Fruit fly (Drosophila melanogaster) whole organism, pupa: ENCODE measurements around the gene Takl1.
A peak's percentile ranks its signal among the peaks of the same experiment; 100 is the strongest.

ENCODE experiments used
- CG10348 ChIP-seq: fragments of 200-800 bp; sonication (Bioruptor generic); IDR thresholded peaks from 2 replicates; pipeline ENCODE4 v1.3.6; 2022; ENCODE audit warnings: missing biosample characterization, missing genetic modification characterization
- CG12605 ChIP-seq: fragments of 200-800 bp; sonication (Bioruptor generic); IDR thresholded peaks from 2 replicates; pipeline ENCODE4 v1.3.6; 2022; ENCODE audit warnings: missing biosample characterization, missing genetic modification characterization
- CG13204 ChIP-seq: fragments of 200-800 bp; sonication (Bioruptor generic); optimal IDR thresholded peaks from 2 replicates; lab custom pipeline; 2018; ENCODE audit warnings: missing biosample characterization, mild to moderate bottlenecking, missing genetic modification characterization, moderate library complexity
- CG14655 ChIP-seq: fragments of 200-800 bp; sonication (Bioruptor generic); optimal IDR thresholded peaks from 3 replicates; lab custom pipeline; 2017; ENCODE audit warnings: mild to moderate bottlenecking, missing biosample characterization, missing genetic modification reagents, missing genetic modification characterization
- CG15710 ChIP-seq: fragments of 200-800 bp; sonication (Bioruptor generic); optimal IDR thresholded peaks from 2 replicates; lab custom pipeline; 2018; ENCODE audit warnings: missing biosample characterization, mild to moderate bottlenecking, missing genetic modification characterization, moderate library complexity
- CG17806 ChIP-seq: fragments of 200-800 bp; sonication (Bioruptor generic); optimal IDR thresholded peaks from 2 replicates; lab custom pipeline; 2018; ENCODE audit warnings: missing biosample characterization, mild to moderate bottlenecking, missing genetic modification characterization, moderate library complexity
- CG32121 ChIP-seq: fragments of 200-800 bp; sonication (Bioruptor generic); IDR thresholded peaks from 2 replicates; pipeline ENCODE4 v1.3.6; 2022; ENCODE audit warnings: missing biosample characterization, missing genetic modification characterization
- CG34367 ChIP-seq: fragments of 200-800 bp; sonication (Bioruptor generic); optimal IDR thresholded peaks from 2 replicates; lab custom pipeline; 2018; ENCODE audit warnings: missing biosample characterization, mild to moderate bottlenecking, missing genetic modification characterization
- CG4496 ChIP-seq: fragments of 200-800 bp; sonication (Bioruptor generic); IDR thresholded peaks from 3 replicates; pipeline ENCODE4 v1.3.6; 2022; ENCODE audit warnings: missing biosample characterization, missing genetic modification characterization
- CG8159 ChIP-seq: fragments of 200-800 bp; sonication (Bioruptor generic); optimal IDR thresholded peaks from 3 replicates; lab custom pipeline; 2018; ENCODE audit warnings: missing biosample characterization, mild to moderate bottlenecking, missing genetic modification characterization, moderate library complexity
- CG8301 ChIP-seq: fragments of 200-800 bp; sonication (Bioruptor generic); optimal IDR thresholded peaks from 2 replicates; lab custom pipeline; 2018; ENCODE audit warnings: missing biosample characterization, mild to moderate bottlenecking, missing genetic modification characterization
- CG9948 ChIP-seq: fragments of 200-800 bp; sonication (Bioruptor generic); optimal IDR thresholded peaks from 2 replicates; lab custom pipeline; 2018; ENCODE audit warnings: missing biosample characterization, mild to moderate bottlenecking, missing genetic modification characterization, moderate library complexity
- D1 ChIP-seq: fragments of 200-800 bp; sonication (Bioruptor generic); optimal IDR thresholded peaks from 2 replicates; lab custom pipeline; 2018; ENCODE audit warnings: missing biosample characterization, mild to moderate bottlenecking, missing genetic modification characterization, moderate library complexity
- EcR ChIP-seq: fragments of 200-800 bp; sonication (Bioruptor generic); optimal IDR thresholded peaks from 3 replicates; lab custom pipeline; 2019; ENCODE audit warnings: missing biosample characterization, missing genetic modification characterization, mild to moderate bottlenecking, moderate library complexity, missing genetic modification reagents
- Ets98B ChIP-seq: fragments of 200-800 bp; sonication (Bioruptor generic); IDR thresholded peaks from 2 replicates; pipeline ENCODE4 v1.3.6; 2022; ENCODE audit warnings: missing biosample characterization, missing genetic modification characterization
- Pif1A ChIP-seq: fragments of 200-800 bp; sonication (Bioruptor generic); optimal IDR thresholded peaks from 3 replicates; lab custom pipeline; 2016; ENCODE audit warnings: missing biosample characterization, missing genetic modification characterization
- Pif1B ChIP-seq: fragments of 200-800 bp; sonication (Bioruptor generic); optimal IDR thresholded peaks from 3 replicates; lab custom pipeline; 2016; ENCODE audit warnings: missing biosample characterization, missing genetic modification characterization
- Snoo ChIP-seq: fragments of 200-800 bp; sonication (Bioruptor generic); optimal IDR thresholded peaks from 3 replicates; lab custom pipeline; 2017; ENCODE audit warnings: missing biosample characterization, mild to moderate bottlenecking, missing genetic modification characterization, inconsistent platforms
- fd96Ca ChIP-seq: fragments of 200-800 bp; sonication (Bioruptor generic); IDR thresholded peaks from 3 replicates; pipeline ENCODE4 v1.3.6; 2022; ENCODE audit warnings: missing biosample characterization, missing genetic modification characterization
- gl ChIP-seq: fragments of 200-800 bp; sonication (Bioruptor generic); optimal IDR thresholded peaks from 2 replicates; lab custom pipeline; 2018; ENCODE audit warnings: missing biosample characterization, mild to moderate bottlenecking, missing genetic modification characterization
- rn ChIP-seq: fragments of 200-800 bp; sonication (Bioruptor generic); IDR thresholded peaks from 2 replicates; pipeline ENCODE4 v1.3.6; 2022; ENCODE audit warnings: missing biosample characterization, missing genetic modification characterization

Takl1 gene

dm6 chr3R:20782655-20783105 lies 10.3 kb upstream of the Takl1 start:
- TF ChIP-seq Pif1B (GFP tag; lab: Kevin White, UChicago) (peak; percentile 60), CG9948 (no peak), EcR (GFP tag; lab: Kevin White, UChicago) (peak; percentile 18), D1 (tag; lab: Kevin White, UChicago) (no peak), Snoo (tag; lab: Kevin White, UChicago) (peak; percentile 31), CG17806 (tag; lab: Kevin White, UChicago) (no peak), CG4496 (GFP tag; lab: Robert Waterston, UW) (peak; percentile 86), CG10348 (GFP tag; lab: Robert Waterston, UW) (no peak), CG14655 (no peak), CG12605 (GFP tag; lab: Robert Waterston, UW) (peak; percentile 85), gl (tag; lab: Kevin White, UChicago) (no peak), Pif1A (GFP tag; lab: Kevin White, UChicago) (no peak), CG34367 (no peak), CG8159 (tag; lab: Kevin White, UChicago) (no peak), CG8301 (no peak), Ets98B (peak; percentile 96), rn (GFP tag; lab: Robert Waterston, UW) (no peak), fd96Ca (peak; percentile 95), CG13204 (GFP tag; lab: Kevin White, UChicago) (peak; percentile 82), CG32121 (peak; percentile 93), CG15710 (no peak)

DNA sequence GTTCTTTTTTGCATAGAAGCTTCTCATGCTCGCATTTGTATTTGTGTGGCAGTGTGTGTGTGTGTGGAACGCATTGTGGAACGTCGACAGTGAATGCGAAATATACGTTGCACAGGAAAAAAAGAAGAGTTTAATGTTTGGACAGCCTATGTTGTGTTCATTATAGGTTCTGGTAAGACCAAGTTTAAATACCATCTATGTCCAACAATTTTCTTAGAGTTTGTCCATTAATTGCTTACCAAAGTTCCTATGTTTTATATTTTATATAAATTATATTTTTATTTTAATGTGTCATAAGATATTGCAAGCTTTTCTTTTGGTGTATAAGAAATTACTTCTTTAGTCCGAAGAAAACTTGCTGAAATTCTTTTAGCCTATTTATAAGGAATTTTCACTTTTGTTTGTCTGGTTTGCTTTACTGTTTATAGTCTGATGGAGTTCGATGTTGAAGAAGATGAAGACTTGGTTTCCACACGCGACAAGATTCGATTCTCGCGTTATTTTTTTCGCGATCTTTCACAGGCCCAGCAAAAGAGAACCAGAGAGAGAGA lies 9.8 kb upstream of the Takl1 start:
- peak; percentile 8; the same call in 1 of the 2 replicates for TF ChIP-seq rn (GFP tag; lab: Robert Waterston, UW)
- peak; percentile 79 for TF ChIP-seq Pif1A (GFP tag; lab: Kevin White, UChicago)
- no peak for TF ChIP-seq CG10348 (GFP tag; lab: Robert Waterston, UW)
- peak; percentile 93 for TF ChIP-seq D1 (tag; lab: Kevin White, UChicago)
- TF ChIP-seq CG32121: peak; percentile 65
- peak; percentile 79 for TF ChIP-seq Snoo (tag; lab: Kevin White, UChicago)
- peak; percentile 61 for TF ChIP-seq CG12605 (GFP tag; lab: Robert Waterston, UW)
- peak; percentile 30; the same call in 1 of the 2 replicates for TF ChIP-seq Ets98B
- peak; percentile 88 for TF ChIP-seq CG34367
- peak; percentile 96 for TF ChIP-seq CG8159 (tag; lab: Kevin White, UChicago)
- TF ChIP-seq fd96Ca: 0 out of 3 replicates have a peak, but pooled peaks have one; percentile 27
- peak; percentile 90 for TF ChIP-seq CG8301
- TF ChIP-seq CG15710: peak; percentile 94
- peak; percentile 97 for TF ChIP-seq CG9948
- no peak for TF ChIP-seq EcR (GFP tag; lab: Kevin White, UChicago)
- peak; percentile 96 for TF ChIP-seq CG17806 (tag; lab: Kevin White, UChicago)
- TF ChIP-seq Pif1B (GFP tag; lab: Kevin White, UChicago): peak; percentile 81
- TF ChIP-seq CG14655: peak; percentile 96
- TF ChIP-seq gl (tag; lab: Kevin White, UChicago): peak; percentile 54
- peak; percentile 81; the same call in 2 of the 3 replicates for TF ChIP-seq CG4496 (GFP tag; lab: Robert Waterston, UW)
- peak; percentile 67 for TF ChIP-seq CG13204 (GFP tag; lab: Kevin White, UChicago)

dm6 chr3R:20779969-20780368 lies 7.6 kb upstream of the Takl1 start:
- no peak for TF ChIP-seq CG10348 (GFP tag; lab: Robert Waterston, UW)
- TF ChIP-seq CG9948: no peak
- peak; percentile 89 for TF ChIP-seq CG32121
- peak; percentile 91 for TF ChIP-seq Ets98B
- TF ChIP-seq CG13204 (GFP tag; lab: Kevin White, UChicago): peak; percentile 95
- TF ChIP-seq CG4496 (GFP tag; lab: Robert Waterston, UW): peak; percentile 91
- TF ChIP-seq CG12605 (GFP tag; lab: Robert Waterston, UW): peak; percentile 84
- peak; percentile 43 for TF ChIP-seq CG15710
- TF ChIP-seq Pif1B (GFP tag; lab: Kevin White, UChicago): peak; percentile 62
- TF ChIP-seq Snoo (tag; lab: Kevin White, UChicago): peak; percentile 48
- peak; percentile 42 for TF ChIP-seq CG17806 (tag; lab: Kevin White, UChicago)
- TF ChIP-seq rn (GFP tag; lab: Robert Waterston, UW): 0 out of 2 replicates have a peak, but pooled peaks have one; percentile 8
- TF ChIP-seq CG14655: peak; percentile 36
- peak; percentile 69 for TF ChIP-seq Pif1A (GFP tag; lab: Kevin White, UChicago)
- peak; percentile 29 for TF ChIP-seq CG34367
- no peak for TF ChIP-seq D1 (tag; lab: Kevin White, UChicago)
- TF ChIP-seq EcR (GFP tag; lab: Kevin White, UChicago): peak; percentile 84
- TF ChIP-seq CG8301: peak; percentile 30
- TF ChIP-seq fd96Ca: peak; percentile 82
- TF ChIP-seq gl (tag; lab: Kevin White, UChicago): peak; percentile 77
- TF ChIP-seq CG8159 (tag; lab: Kevin White, UChicago): peak; percentile 35
- TF ChIP-seq, all 21 proteins: peak for 18

dm6 chr3R:20779545-20779944 lies 7.1 kb upstream of the Takl1 start:
- no peak for TF ChIP-seq CG13204 (GFP tag; lab: Kevin White, UChicago)
- no peak for TF ChIP-seq EcR (GFP tag; lab: Kevin White, UChicago)
- no peak for TF ChIP-seq fd96Ca
- no peak for TF ChIP-seq Pif1B (GFP tag; lab: Kevin White, UChicago)
- TF ChIP-seq CG17806 (tag; lab: Kevin White, UChicago): no peak
- no peak for TF ChIP-seq CG14655
- no peak for TF ChIP-seq CG8301
- no peak for TF ChIP-seq CG12605 (GFP tag; lab: Robert Waterston, UW)
- no peak for TF ChIP-seq D1 (tag; lab: Kevin White, UChicago)
- TF ChIP-seq, all 21 proteins: peak for 0

- TF ChIP-seq CG8159 (tag; lab: Kevin White, UChicago) (peak; percentile 86), CG17806 (tag; lab: Kevin White, UChicago) (peak; percentile 82), Ets98B (peak; percentile 100), CG4496 (GFP tag; lab: Robert Waterston, UW) (peak; percentile 99), Snoo (tag; lab: Kevin White, UChicago) (peak; percentile 89), CG13204 (GFP tag; lab: Kevin White, UChicago) (peak; percentile 95), CG34367 (peak; percentile 89), fd96Ca (peak; percentile 100), gl (tag; lab: Kevin White, UChicago) (peak; percentile 99), CG8301 (peak; percentile 89), D1 (tag; lab: Kevin White, UChicago) (peak; percentile 14), CG15710 (peak; percentile 89), CG12605 (GFP tag; lab: Robert Waterston, UW) (peak; percentile 98), Pif1B (GFP tag; lab: Kevin White, UChicago) (peak; percentile 97), EcR (GFP tag; lab: Kevin White, UChicago) (peak; percentile 69), CG32121 (peak; percentile 100), CG14655 (peak; percentile 93), CG9948 (peak; percentile 73), CG10348 (GFP tag; lab: Robert Waterston, UW) (0 out of 2 replicates have a peak, but pooled peaks have one; percentile 18), rn (GFP tag; lab: Robert Waterston, UW) (peak; percentile 65; the same call in 1 of the 2 replicates), Pif1A (GFP tag; lab: Kevin White, UChicago) (peak; percentile 90)
Observed at dm6 chr3R:20778285-20778926, 6.0 kb upstream of the Takl1 start.
